Worm (Caenorhabditis elegans) whole organism, L2 larva: ENCODE measurements around the gene kel-3.

ENCODE experiments used
- C34F6.9 ChIP-seq: fragments of 150-350 bp; optimal IDR thresholded peaks from 2 replicates; lab custom pipeline; 2014; ENCODE audit warnings: missing biosample characterization, missing genetic modification characterization
- crh-2 ChIP-seq: sonication (generic microtip); optimal IDR thresholded peaks from 2 replicates; lab custom pipeline; 2017; ENCODE audit warnings: missing biosample characterization, missing genetic modification characterization
- egl-27 ChIP-seq: sonication (generic microtip); optimal IDR thresholded peaks from 3 replicates; lab custom pipeline; 2017; ENCODE audit warnings: missing biosample characterization, missing genetic modification reagents, missing genetic modification characterization
- lin-11 ChIP-seq: fragments of 150-350 bp; sonication (generic microtip); optimal IDR thresholded peaks from 2 replicates; lab custom pipeline; 2014; ENCODE audit warnings: missing biosample characterization, missing genetic modification characterization, inconsistent platforms, mixed read lengths
- nhr-11 ChIP-seq: fragments of 150-350 bp; optimal IDR thresholded peaks from 2 replicates; lab custom pipeline; 2014; ENCODE audit warnings: missing biosample characterization, missing genetic modification characterization
- nhr-12 ChIP-seq: fragments of 150-350 bp; optimal IDR thresholded peaks from 2 replicates; lab custom pipeline; 2014; ENCODE audit warnings: missing biosample characterization, missing genetic modification characterization
- zag-1 ChIP-seq: fragments of 150-350 bp; optimal IDR thresholded peaks from 2 replicates; lab custom pipeline; 2014; ENCODE audit warnings: missing biosample characterization, missing genetic modification characterization
- ztf-11 ChIP-seq: sonication (generic microtip); optimal IDR thresholded peaks from 2 replicates; lab custom pipeline; 2017; ENCODE audit warnings: missing biosample characterization, missing genetic modification characterization

DNA sequence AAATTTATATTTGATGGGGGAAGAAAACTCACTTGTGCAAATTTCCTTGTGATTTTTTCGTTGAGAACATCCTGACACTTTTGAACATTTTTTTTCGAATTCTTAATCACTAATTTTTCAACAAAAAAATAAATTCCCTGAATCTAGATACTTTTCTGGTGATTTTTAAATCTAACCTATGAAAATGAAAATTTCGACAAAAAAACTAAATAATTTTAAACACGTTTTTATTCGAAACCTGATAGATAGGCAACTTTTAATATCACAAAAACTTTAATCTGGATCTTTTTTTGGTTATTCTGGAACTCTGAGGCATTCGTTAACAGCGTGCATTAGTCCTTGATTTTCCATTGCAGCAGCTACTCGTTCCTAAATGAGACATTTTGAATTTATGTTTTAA, 27.8 kb upstream of the kel-3 start, which contains the start of gene F45G2.9:
- TF ChIP-seq C34F6.9 (tag; lab: Kevin White, UChicago) (no peak), crh-2 (tag; lab: Kevin White, UChicago) (no peak), zag-1 (tag; lab: Kevin White, UChicago) (no peak), nhr-12 (tag; lab: Kevin White, UChicago) (no peak), nhr-11 (tag; lab: Kevin White, UChicago) (no peak), ztf-11 (tag; lab: Kevin White, UChicago) (no peak), lin-11 (tag; lab: Kevin White, UChicago) (no peak), egl-27 (tag; lab: Kevin White, UChicago) (no peak)
